Fruit fly (Drosophila melanogaster) whole organism, embryonic: ENCODE data around the gene CG14893.

ENCODE experiments used
- Adf1 ChIP-seq: fragments of 200-800 bp; sonication (Bioruptor generic); IDR thresholded peaks from 2 replicates; pipeline ENCODE4 v1.3.6; 2022; ENCODE audit warnings: missing biosample characterization, missing genetic modification characterization
- B-H2 ChIP-seq: fragments of 200-800 bp; sonication (Bioruptor generic); optimal IDR thresholded peaks from 2 replicates; lab custom pipeline; 2018; ENCODE audit warnings: missing biosample characterization, mild to moderate bottlenecking, missing genetic modification characterization
- CG10274 ChIP-seq: fragments of 200-800 bp; sonication (Bioruptor generic); optimal IDR thresholded peaks from 3 replicates; lab custom pipeline; 2017; ENCODE audit warnings: missing biosample characterization, mild to moderate bottlenecking, missing genetic modification characterization
- CG10366 ChIP-seq: fragments of 200-800 bp; sonication (Bioruptor generic); IDR thresholded peaks from 2 replicates; pipeline ENCODE4 v1.3.6; 2022; ENCODE audit warnings: missing biosample characterization, missing genetic modification characterization
- CG10462 ChIP-seq: fragments of 200-800 bp; sonication (Bioruptor generic); optimal IDR thresholded peaks from 2 replicates; lab custom pipeline; 2016; ENCODE audit warnings: missing biosample characterization, missing genetic modification characterization
- CG12071 ChIP-seq: fragments of 200-800 bp; sonication (Bioruptor generic); optimal IDR thresholded peaks from 3 replicates; lab custom pipeline; 2018; ENCODE audit warnings: missing biosample characterization, mild to moderate bottlenecking, missing genetic modification characterization
- CG12236 ChIP-seq: fragments of 200-800 bp; sonication (Bioruptor generic); optimal IDR thresholded peaks from 2 replicates; lab custom pipeline; 2016; ENCODE audit warnings: missing biosample characterization, missing genetic modification characterization
- CG12391 ChIP-seq: fragments of 200-800 bp; sonication (Bioruptor generic); optimal IDR thresholded peaks from 3 replicates; lab custom pipeline; 2018; ENCODE audit warnings: missing biosample characterization, mild to moderate bottlenecking, missing genetic modification characterization, moderate library complexity
- CG17568 ChIP-seq: fragments of 200-800 bp; sonication (Bioruptor generic); optimal IDR thresholded peaks from 2 replicates; lab custom pipeline; 2018; ENCODE audit warnings: missing biosample characterization, mild to moderate bottlenecking, missing genetic modification characterization, moderate library complexity
- CG30020 ChIP-seq: fragments of 200-800 bp; optimal IDR thresholded peaks from 2 replicates; lab custom pipeline; 2019; ENCODE audit warnings: missing biosample characterization, mild to moderate bottlenecking, missing genetic modification characterization, moderate library complexity
- CG3995 ChIP-seq: fragments of 200-800 bp; sonication (Bioruptor generic); optimal IDR thresholded peaks from 3 replicates; lab custom pipeline; 2016; ENCODE audit warnings: missing biosample characterization, missing genetic modification characterization
- CG4282 ChIP-seq: fragments of 200-800 bp; sonication (Bioruptor generic); optimal IDR thresholded peaks from 2 replicates; lab custom pipeline; 2016; ENCODE audit warnings: missing biosample characterization, missing genetic modification characterization
- CG5245 ChIP-seq: fragments of 200-800 bp; sonication (Bioruptor generic); optimal IDR thresholded peaks from 3 replicates; lab custom pipeline; 2016; ENCODE audit warnings: missing biosample characterization, missing genetic modification characterization
- CG6654 ChIP-seq: fragments of 200-800 bp; sonication (Bioruptor generic); optimal IDR thresholded peaks from 2 replicates; lab custom pipeline; 2017; ENCODE audit warnings: missing biosample characterization, mild to moderate bottlenecking, missing genetic modification characterization
- CG6854 ChIP-seq: fragments of 200-800 bp; sonication (Bioruptor generic); optimal IDR thresholded peaks from 3 replicates; lab custom pipeline; 2017; ENCODE audit warnings: missing biosample characterization, mild to moderate bottlenecking, missing genetic modification characterization
- CG8359 ChIP-seq: fragments of 200-800 bp; sonication (Bioruptor generic); optimal IDR thresholded peaks from 2 replicates; lab custom pipeline; 2017; ENCODE audit warnings: missing biosample characterization, mild to moderate bottlenecking, missing genetic modification characterization, borderline replicate concordance
- CG8478 ChIP-seq: fragments of >200 bp; optimal IDR thresholded peaks from 2 replicates; lab custom pipeline; 2018
- CG9215 ChIP-seq: fragments of 200-800 bp; sonication (Bioruptor generic); IDR thresholded peaks from 2 replicates; pipeline ENCODE4 v1.3.6; 2022; ENCODE audit warnings: missing biosample characterization, missing genetic modification characterization
- D19A ChIP-seq: fragments of 200-800 bp; optimal IDR thresholded peaks from 3 replicates; lab custom pipeline; 2019; ENCODE audit warnings: missing biosample characterization, mild to moderate bottlenecking, missing genetic modification characterization, moderate library complexity
- Dad ChIP-seq: fragments of 200-800 bp; sonication (Bioruptor generic); optimal IDR thresholded peaks from 3 replicates; lab custom pipeline; 2016; ENCODE audit warnings: missing biosample characterization, missing genetic modification characterization
- H15 ChIP-seq: fragments of 200-800 bp; sonication (Bioruptor generic); IDR thresholded peaks from 3 replicates; pipeline ENCODE4 v1.3.6; 2022; ENCODE audit warnings: missing biosample characterization, missing genetic modification characterization
- HmgZ ChIP-seq: fragments of 200-800 bp; sonication (Bioruptor generic); optimal IDR thresholded peaks from 2 replicates; lab custom pipeline; 2018; ENCODE audit warnings: missing biosample characterization, mild to moderate bottlenecking, missing genetic modification characterization
- Hr3 ChIP-seq: fragments of 200-800 bp; sonication (Bioruptor generic); optimal IDR thresholded peaks from 3 replicates; lab custom pipeline; 2016; ENCODE audit warnings: missing biosample characterization, missing genetic modification characterization
- Hr51 ChIP-seq, 2 experiments: fragments of 200-800 bp; sonication (Bioruptor generic); optimal IDR thresholded peaks; 2 replicates in 1 of 2; 3 replicates in 1 of 2; lab custom pipeline; 2016 to 2018; ENCODE audit warnings: missing biosample characterization in 2 of 2, missing genetic modification characterization in 2 of 2, mild to moderate bottlenecking in 1 of 2, moderate library complexity in 1 of 2
- Max ChIP-seq: fragments of 200-800 bp; sonication (Bioruptor generic); optimal IDR thresholded peaks from 2 replicates; lab custom pipeline; 2016; ENCODE audit warnings: missing biosample characterization, mild to moderate bottlenecking, missing genetic modification characterization
- Mes4 ChIP-seq: fragments of 200-800 bp; sonication (Bioruptor generic); optimal IDR thresholded peaks from 2 replicates; lab custom pipeline; 2016; ENCODE audit warnings: missing biosample characterization, missing genetic modification characterization
- NC2α ChIP-seq: fragments of 200-800 bp; sonication (Bioruptor generic); optimal IDR thresholded peaks from 2 replicates; lab custom pipeline; 2016; ENCODE audit warnings: missing biosample characterization, missing genetic modification characterization
- Neu2 ChIP-seq: fragments of 200-800 bp; sonication (Bioruptor generic); optimal IDR thresholded peaks from 3 replicates; lab custom pipeline; 2016; ENCODE audit warnings: missing biosample characterization, missing genetic modification characterization, borderline replicate concordance
- Nf-YA ChIP-seq: fragments of 200-800 bp; sonication (Bioruptor generic); IDR thresholded peaks from 2 replicates; pipeline ENCODE4 v1.3.6; 2022; ENCODE audit warnings: missing biosample characterization, missing genetic modification characterization
- Ptx1 ChIP-seq: fragments of 200-800 bp; sonication (Bioruptor generic); IDR thresholded peaks from 2 replicates; pipeline ENCODE4 v1.3.6; 2022; ENCODE audit warnings: missing biosample characterization, missing genetic modification characterization
- Trl ChIP-seq, 3 experiments: fragments of >200 bp in 2 of 3; fragments of 200-800 bp in 1 of 3; sonication (Bioruptor generic) in 1 of 3; optimal IDR thresholded peaks; 2 replicates in 1 of 3; 3 replicates in 2 of 3; lab custom pipeline; 2016 to 2017; ENCODE audit warnings: missing biosample characterization in 1 of 3, missing genetic modification characterization in 1 of 3
- Xbp1 ChIP-seq: fragments of 200-800 bp; sonication (Bioruptor generic); optimal IDR thresholded peaks from 3 replicates; lab custom pipeline; 2016; ENCODE audit warnings: missing biosample characterization, mild to moderate bottlenecking, missing genetic modification characterization
- YL-1 ChIP-seq: fragments of 200-800 bp; sonication (Bioruptor generic); optimal IDR thresholded peaks from 3 replicates; lab custom pipeline; 2017; ENCODE audit warnings: missing biosample characterization, mild to moderate bottlenecking, missing genetic modification characterization
- ab ChIP-seq: fragments of 200-800 bp; sonication (Bioruptor generic); optimal IDR thresholded peaks from 2 replicates; lab custom pipeline; 2016; ENCODE audit warnings: missing biosample characterization, missing genetic modification characterization
- bigmax ChIP-seq: fragments of 200-800 bp; sonication (Bioruptor generic); optimal IDR thresholded peaks from 2 replicates; lab custom pipeline; 2018; ENCODE audit warnings: missing biosample characterization, mild to moderate bottlenecking, missing genetic modification characterization
- dysf ChIP-seq: fragments of 200-800 bp; sonication (Bioruptor generic); IDR thresholded peaks from 3 replicates; pipeline ENCODE4 v1.3.6; 2022; ENCODE audit warnings: missing biosample characterization, missing genetic modification characterization
- fd96Cb ChIP-seq: fragments of 200-800 bp; sonication (Bioruptor generic); optimal IDR thresholded peaks from 2 replicates; lab custom pipeline; 2018; ENCODE audit warnings: missing biosample characterization, mild to moderate bottlenecking, missing genetic modification characterization, moderate library complexity
- gsb-n ChIP-seq: fragments of 200-800 bp; sonication (Bioruptor generic); optimal IDR thresholded peaks from 3 replicates; lab custom pipeline; 2018; ENCODE audit warnings: missing biosample characterization, mild to moderate bottlenecking, missing genetic modification characterization
- hkb ChIP-seq, 2 experiments: fragments of 200-800 bp in 1 of 2; fragments of >200 bp in 1 of 2; sonication (Bioruptor generic) in 1 of 2; IDR thresholded peaks in 1 of 2; optimal IDR thresholded peaks in 1 of 2; 2 replicates each; pipeline versions ENCODE4 v1.3.6 to Lab custom; 2017 to 2022; ENCODE audit warnings: missing biosample characterization in 1 of 2, missing genetic modification characterization in 1 of 2
- inv ChIP-seq: fragments of 200-800 bp; sonication (Bioruptor generic); IDR thresholded peaks from 2 replicates; pipeline ENCODE4 v1.3.6; 2022; ENCODE audit warnings: missing biosample characterization, missing genetic modification characterization; ENCODE audit not compliant: partially characterized antibody
- ken ChIP-seq: fragments of 200-800 bp; sonication (Bioruptor generic); IDR thresholded peaks from 3 replicates; pipeline ENCODE4 v1.3.6; 2022; ENCODE audit warnings: missing biosample characterization, missing genetic modification characterization
- klu ChIP-seq: fragments of 200-800 bp; sonication (Bioruptor generic); IDR thresholded peaks from 2 replicates; pipeline ENCODE4 v1.3.6; 2022; ENCODE audit warnings: missing biosample characterization, missing genetic modification characterization
- pros ChIP-seq: fragments of 200-800 bp; sonication (Bioruptor generic); optimal IDR thresholded peaks from 3 replicates; lab custom pipeline; 2019; ENCODE audit warnings: missing biosample characterization, mild to moderate bottlenecking, missing genetic modification characterization, moderate library complexity
- sens ChIP-seq: fragments of 200-800 bp; sonication (Bioruptor generic); peaks from one replicate; lab custom pipeline; 2016; ENCODE audit warnings: missing biosample characterization, missing genetic modification characterization
- seq ChIP-seq: fragments of 200-800 bp; sonication (Bioruptor generic); IDR thresholded peaks from 2 replicates; pipeline ENCODE4 v1.3.6; 2022; ENCODE audit warnings: missing biosample characterization, missing genetic modification characterization
- sna ChIP-seq: fragments of 200-800 bp; sonication (Bioruptor generic); IDR thresholded peaks from 2 replicates; pipeline ENCODE4 v1.3.6; 2022; ENCODE audit warnings: missing biosample characterization, missing genetic modification characterization; ENCODE audit not compliant: partially characterized antibody
- tx ChIP-seq: fragments of 200-800 bp; sonication (Bioruptor generic); optimal IDR thresholded peaks from 2 replicates; lab custom pipeline; 2016; ENCODE audit warnings: missing biosample characterization, missing genetic modification characterization
- zen2 ChIP-seq: fragments of 200-800 bp; sonication (Bioruptor generic); IDR thresholded peaks from 3 replicates; pipeline ENCODE4 v1.3.6; 2022; ENCODE audit warnings: missing biosample characterization, missing genetic modification characterization; ENCODE audit not compliant: partially characterized antibody
- zf30C ChIP-seq: fragments of 200-800 bp; sonication (Bioruptor generic); optimal IDR thresholded peaks from 3 replicates; lab custom pipeline; 2018; ENCODE audit warnings: missing biosample characterization, mild to moderate bottlenecking, missing genetic modification characterization

Gene CG14893

DNA sequence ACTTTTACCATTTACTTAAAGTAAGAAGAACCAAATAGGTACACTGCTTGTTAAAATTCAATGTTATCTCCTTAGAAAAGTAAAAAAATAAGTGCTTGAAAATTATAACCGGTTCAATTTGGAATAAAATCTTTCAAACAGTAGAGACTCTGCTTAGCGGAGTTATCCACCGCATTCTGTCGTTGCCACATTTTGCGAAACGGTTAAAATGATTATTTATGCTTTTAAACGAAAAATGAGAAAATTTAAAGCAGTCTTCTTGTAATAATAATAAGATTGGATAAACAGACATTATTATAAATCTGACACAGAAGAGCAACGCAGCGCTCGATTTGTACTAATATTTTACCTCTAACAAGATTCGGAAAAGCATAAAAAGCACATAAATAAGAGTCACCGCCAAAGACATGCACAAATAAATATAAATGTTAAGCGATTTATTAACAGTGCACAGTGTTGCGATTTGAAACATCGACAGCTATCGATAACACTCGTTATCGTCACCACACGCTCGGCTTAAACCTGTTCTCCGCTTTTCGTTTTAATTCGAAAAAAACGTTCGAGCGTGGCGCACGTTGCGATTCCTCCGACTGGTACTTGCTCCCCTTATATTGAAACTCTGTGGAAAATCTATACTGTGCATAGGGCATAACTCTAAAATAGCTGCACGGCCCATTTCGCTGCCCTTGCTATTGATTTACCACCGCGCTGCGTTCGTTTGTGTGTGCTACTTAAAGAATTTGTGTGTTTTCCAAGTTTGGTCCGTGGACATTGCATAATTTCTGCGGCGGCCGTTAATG, 4.4 kb downstream of the CG14893 start, which contains the start of gene Fas1 (continued):
- TF ChIP-seq CG30020, result peak; percentile 6
- no peak for TF ChIP-seq CG12236
- TF ChIP-seq tx (GFP tag; lab: Kevin White, UChicago), result no peak
- no peak for TF ChIP-seq Trl (optimal IDR thresholded peaks at IDR 0.05; lab: Kevin White, UChicago)
- no peak for TF ChIP-seq Trl (GFP tag; optimal IDR thresholded peaks at IDR 0.05; lab: Kevin White, UChicago)
- TF ChIP-seq Ptx1, result no peak
- TF ChIP-seq inv (GFP tag; lab: Robert Waterston, UW), result 0 out of 2 replicates have a peak, but pooled peaks have one; percentile 34
- TF ChIP-seq CG6854, result peak; percentile 40
- TF ChIP-seq Hr51 (GFP tag; optimal IDR thresholded peaks at IDR 0.05; lab: Kevin White, UChicago), result no peak
- TF ChIP-seq ken, result no peak
- TF ChIP-seq Dad, result no peak
- TF ChIP-seq HmgZ (tag; lab: Kevin White, UChicago), result peak; percentile 36
- no peak for TF ChIP-seq Neu2 (GFP tag; lab: Kevin White, UChicago)
- 0 out of 2 replicates have a peak, but pooled peaks have one; percentile 16 for TF ChIP-seq Nf-YA (GFP tag; lab: Robert Waterston, UW)
- no peak for TF ChIP-seq Hr3 (GFP tag; lab: Kevin White, UChicago)
- TF ChIP-seq pros (GFP tag; lab: Kevin White, UChicago), result peak; percentile 31
- peak; percentile 2 for TF ChIP-seq D19A
- peak; percentile 54 for TF ChIP-seq CG3995 (GFP tag; lab: Kevin White, UChicago)
- TF ChIP-seq CG17568 (GFP tag; lab: Kevin White, UChicago), result no peak
- TF ChIP-seq hkb (optimal IDR thresholded peaks at IDR 0.05; lab: Kevin White, UChicago), result no peak
- peak; percentile 20; the same call in 1 of the 2 replicates for TF ChIP-seq hkb (GFP tag; IDR thresholded peaks at IDR 0.05; lab: Robert Waterston, UW)
- no peak for TF ChIP-seq Max (GFP tag; lab: Kevin White, UChicago)
- TF ChIP-seq B-H2 (GFP tag; lab: Kevin White, UChicago), result no peak
- peak; percentile 54; the same call in 1 of the 2 replicates for TF ChIP-seq sna (GFP tag; lab: Robert Waterston, UW)
- peak; percentile 4 for TF ChIP-seq gsb-n
- no peak for TF ChIP-seq CG12071 (GFP tag; lab: Kevin White, UChicago)
- no peak for TF ChIP-seq klu
- TF ChIP-seq H15 (GFP tag; lab: Robert Waterston, UW), result no peak
- no peak for TF ChIP-seq CG9215 (GFP tag; lab: Robert Waterston, UW)
- 0 out of 2 replicates have a peak, but pooled peaks have one; percentile 11 for TF ChIP-seq Adf1
- TF ChIP-seq Mes4 (GFP tag; lab: Kevin White, UChicago), result no peak
- TF ChIP-seq CG10366 (GFP tag; lab: Robert Waterston, UW), result no peak
- TF ChIP-seq CG8359 (GFP tag; lab: Kevin White, UChicago), result no peak
- TF ChIP-seq sens (GFP tag; lab: Kevin White, UChicago), result peak; percentile 27
- TF ChIP-seq CG4282 (GFP tag; lab: Kevin White, UChicago), result no peak
- TF ChIP-seq NC2α (GFP tag; lab: Kevin White, UChicago), result no peak
- TF ChIP-seq dysf (GFP tag; lab: Robert Waterston, UW), result no peak
- TF ChIP-seq zen2 (GFP tag; lab: Robert Waterston, UW), result peak; percentile 72
- TF ChIP-seq CG5245 (GFP tag; lab: Kevin White, UChicago), result no peak
- peak; percentile 72 for TF ChIP-seq YL-1 (GFP tag; lab: Kevin White, UChicago)
- no peak for TF ChIP-seq CG10274 (GFP tag; lab: Kevin White, UChicago)
- no peak for TF ChIP-seq CG8478 (lab: Kevin White, UChicago)
- TF ChIP-seq ab, result no peak
- no peak for TF ChIP-seq CG6654 (GFP tag; lab: Kevin White, UChicago)
- no peak for TF ChIP-seq seq (GFP tag; lab: Robert Waterston, UW)
- no peak for TF ChIP-seq CG12391 (tag; lab: Kevin White, UChicago)
- no peak for TF ChIP-seq fd96Cb (tag; lab: Kevin White, UChicago)
- peak; percentile 41 for TF ChIP-seq zf30C
- TF ChIP-seq CG10462 (GFP tag; lab: Kevin White, UChicago), result no peak
- no peak for TF ChIP-seq bigmax (GFP tag; lab: Kevin White, UChicago)
- no peak for TF ChIP-seq Xbp1
